Fruit fly (Drosophila melanogaster) whole organism: Measurements from ENCODE around the gene CG9008.

Source experiments
- CG8478 ChIP-seq: fragments of >200 bp; optimal IDR thresholded peaks from 2 replicates; lab custom pipeline; 2018; ENCODE audit warnings: inconsistent platforms
- EcR ChIP-seq, 2 experiments: fragments of >200 bp; optimal IDR thresholded peaks; 2 replicates each; lab custom pipeline; 2017; ENCODE audit warnings: missing biosample characterization in 2 of 2, missing genetic modification characterization in 2 of 2, missing genetic modification reagents in 2 of 2
- pan ChIP-seq: fragments of >200 bp; optimal IDR thresholded peaks from 2 replicates; lab custom pipeline; 2017
- psq ChIP-seq: fragments of >200 bp; optimal IDR thresholded peaks from 2 replicates; lab custom pipeline; 2017
- usp ChIP-seq: fragments of >200 bp; optimal IDR thresholded peaks from 2 replicates; lab custom pipeline; 2017; ENCODE audit warnings: missing biosample characterization, missing genetic modification characterization, mixed read lengths

- TF ChIP-seq EcR (GFP tag; optimal IDR thresholded peaks at IDR 0.05; lab: Kevin White, UChicago): no peak
- TF ChIP-seq pan (lab: Kevin White, UChicago): no peak
- no peak for TF ChIP-seq psq (lab: Kevin White, UChicago)
- no peak for TF ChIP-seq usp (GFP tag; lab: Kevin White, UChicago)
- TF ChIP-seq CG8478 (lab: Kevin White, UChicago): no peak
These were observed 31.4 kb upstream of the CG9008 start, which contains the start of the genes Adat1 and CG16865 for dm6 chr2L:13811323-13811722.
